Worm (Caenorhabditis elegans) whole organism, early embryonic: ENCODE results near the gene cbp-2.

Source experiments
- F13C5.2 ChIP-seq: sonication (generic microtip); optimal IDR thresholded peaks from 2 replicates; lab custom pipeline; 2017; ENCODE audit warnings: mild to moderate bottlenecking, missing genetic modification characterization, inconsistent platforms, missing compliant biosample characterization
- aly-1 ChIP-seq: sonication (generic microtip); optimal IDR thresholded peaks from 2 replicates; lab custom pipeline; 2016; ENCODE audit warnings: missing genetic modification characterization, missing compliant biosample characterization
- ama-1 ChIP-seq: fragments of 150-350 bp; optimal IDR thresholded peaks from 2 replicates; lab custom pipeline; 2014
- ceh-13 ChIP-seq: fragments of 200-800 bp; sonication (Bioruptor generic); optimal IDR thresholded peaks from 2 replicates; lab custom pipeline; 2018; ENCODE audit warnings: mild to moderate bottlenecking, missing genetic modification characterization, missing compliant biosample characterization
- ceh-36 ChIP-seq: sonication (generic microtip); optimal IDR thresholded peaks from 2 replicates; lab custom pipeline; 2016; ENCODE audit warnings: missing genetic modification characterization, inconsistent platforms, missing compliant biosample characterization
- ets-7 ChIP-seq: sonication (generic microtip); optimal IDR thresholded peaks from 2 replicates; lab custom pipeline; 2016; ENCODE audit warnings: missing genotype, missing genetic modification characterization, missing compliant biosample characterization
- flt-1 ChIP-seq: fragments of 200-800 bp; sonication (Bioruptor generic); IDR thresholded peaks from 2 replicates; pipeline ENCODE4 v1.3.6; 2022; ENCODE audit warnings: missing genetic modification characterization, missing compliant biosample characterization
- hmbx-1 ChIP-seq: sonication (generic microtip); optimal IDR thresholded peaks from 2 replicates; lab custom pipeline; 2016; ENCODE audit warnings: mild to moderate bottlenecking, missing genetic modification characterization, missing compliant biosample characterization
- hnd-1 ChIP-seq: sonication (generic microtip); optimal IDR thresholded peaks from 2 replicates; lab custom pipeline; 2016; ENCODE audit warnings: missing genetic modification characterization, missing compliant biosample characterization
- pes-1 ChIP-seq: fragments of 200-800 bp; sonication (Bioruptor generic); IDR thresholded peaks from 2 replicates; pipeline ENCODE4 v1.3.6; 2022; ENCODE audit warnings: missing genetic modification reagents, missing genetic modification characterization, missing compliant biosample characterization
- sea-1 ChIP-seq: fragments of 200-800 bp; sonication (Bioruptor generic); conservative IDR thresholded peaks from 2 replicates; pipeline ENCODE4 v1.3.6; 2022; ENCODE audit warnings: missing genetic modification characterization, missing compliant biosample characterization
- tbx-11 ChIP-seq: fragments of 200-800 bp; sonication (Bioruptor generic); IDR thresholded peaks from 2 replicates; pipeline ENCODE4 v1.3.6; 2022; ENCODE audit warnings: missing genetic modification characterization, missing compliant biosample characterization
- tbx-37 ChIP-seq: fragments of 200-800 bp; sonication (Bioruptor generic); conservative IDR thresholded peaks from 2 replicates; pipeline ENCODE4 v1.3.6; 2022; ENCODE audit warnings: missing genetic modification reagents, missing genetic modification characterization, missing compliant biosample characterization
- tra-4 ChIP-seq: sonication (generic microtip); optimal IDR thresholded peaks from 2 replicates; lab custom pipeline; 2017; ENCODE audit warnings: missing genetic modification characterization, missing compliant biosample characterization

DNA sequence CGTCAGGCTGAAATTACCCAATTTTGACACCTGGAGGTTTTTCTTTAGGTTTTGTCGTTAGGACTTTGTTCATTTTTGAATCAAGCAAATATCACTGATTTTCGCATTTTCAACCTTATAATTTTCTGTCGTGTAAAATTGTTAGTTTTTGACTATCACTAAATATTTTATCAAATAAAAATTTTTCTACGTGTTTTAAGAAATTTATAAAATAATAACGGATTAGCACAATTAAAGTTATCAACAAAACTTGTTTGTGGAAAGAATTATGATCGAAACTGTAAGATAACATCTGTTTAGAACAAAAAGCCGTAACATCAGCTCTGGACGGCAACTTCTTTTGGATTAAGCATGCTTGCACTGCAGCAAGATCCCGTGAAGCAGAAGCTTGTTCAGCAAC lies at the start of gene cbp-2:
- TF ChIP-seq ama-1 (lab: Kevin White, UChicago) (no peak), ceh-36 (tag; lab: Kevin White, UChicago) (no peak), flt-1 (no peak), hmbx-1 (tag; lab: Kevin White, UChicago) (no peak), hnd-1 (tag; lab: Kevin White, UChicago) (no peak), ets-7 (tag; lab: Kevin White, UChicago) (no peak), tra-4 (tag; lab: Kevin White, UChicago) (no peak), tbx-37 (no peak), ceh-13 (GFP tag; lab: Kevin White, UChicago) (no peak), pes-1 (GFP tag; lab: Robert Waterston, UW) (no peak), aly-1 (tag; lab: Kevin White, UChicago) (no peak), F13C5.2 (tag; lab: Kevin White, UChicago) (no peak), sea-1 (no peak), tbx-11 (no peak)
